Worm (Caenorhabditis elegans) whole organism, dauer: ENCODE measurements around the gene folr-1.

Source experiments
- unc-62 ChIP-seq: sonication (generic microtip); optimal IDR thresholded peaks from 2 replicates; lab custom pipeline; 2017; ENCODE audit warnings: missing biosample characterization, missing genetic modification reagents, missing genetic modification characterization

The folr-1 gene

DNA sequence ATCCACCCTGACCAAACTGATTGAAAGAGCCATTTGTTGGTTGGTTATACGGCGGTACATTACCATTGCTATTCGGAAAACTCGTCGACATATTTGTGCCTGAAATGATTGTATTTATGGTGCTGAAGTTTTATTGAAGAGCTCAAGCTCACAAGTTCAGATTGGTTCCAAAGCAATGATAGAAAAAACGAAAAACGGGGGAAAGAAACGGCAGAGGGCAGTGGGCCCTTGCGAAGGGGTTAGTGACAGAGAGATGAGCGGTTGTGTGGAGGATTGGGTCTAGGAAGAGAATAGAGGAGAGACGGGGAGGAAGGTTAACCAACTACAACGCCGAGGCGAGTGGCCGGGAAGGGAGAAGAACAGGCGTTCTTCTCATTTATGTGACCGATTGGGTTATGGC is 12.3 kb downstream of the folr-1 start, which contains the start of gene nra-3:
nra-3 (minus strand) TSS at position 101 of the 400 bp plus-strand sequence.
- no peak for TF ChIP-seq unc-62 (GFP tag; lab: Kevin White, UChicago)

DNA sequence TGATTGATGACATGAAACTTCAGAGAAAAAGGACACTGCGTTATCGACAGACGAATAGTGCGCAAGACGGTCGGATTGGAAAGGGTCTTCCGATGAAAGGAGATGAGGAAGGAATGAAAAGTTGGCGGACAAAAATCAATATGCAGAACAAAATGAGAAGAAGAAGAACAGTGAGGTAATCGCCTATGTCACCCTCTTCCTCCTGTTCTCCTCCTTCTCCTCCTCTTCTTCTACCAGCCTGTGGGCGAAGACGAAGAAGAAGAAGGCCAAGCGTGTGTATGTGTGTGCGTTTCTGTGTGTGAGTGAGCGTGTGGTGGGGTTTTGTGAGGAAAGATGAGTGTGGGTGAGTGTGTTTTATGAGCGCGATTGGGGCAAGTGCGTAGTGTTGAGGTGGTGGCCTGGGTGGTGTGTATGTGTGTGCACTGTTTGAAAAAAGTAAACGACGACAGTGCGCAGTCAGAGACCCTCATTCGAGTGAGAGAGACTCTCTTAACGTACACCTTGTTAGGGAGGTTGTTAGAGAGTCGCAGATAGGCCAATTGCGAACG is 13.2 kb downstream of the folr-1 start, which contains the start of gene tsp-21:
tsp-21 (plus strand) TSS at position 146 of the 548 bp plus-strand sequence.
- TF ChIP-seq unc-62 (GFP tag; lab: Kevin White, UChicago), result no peak

DNA sequence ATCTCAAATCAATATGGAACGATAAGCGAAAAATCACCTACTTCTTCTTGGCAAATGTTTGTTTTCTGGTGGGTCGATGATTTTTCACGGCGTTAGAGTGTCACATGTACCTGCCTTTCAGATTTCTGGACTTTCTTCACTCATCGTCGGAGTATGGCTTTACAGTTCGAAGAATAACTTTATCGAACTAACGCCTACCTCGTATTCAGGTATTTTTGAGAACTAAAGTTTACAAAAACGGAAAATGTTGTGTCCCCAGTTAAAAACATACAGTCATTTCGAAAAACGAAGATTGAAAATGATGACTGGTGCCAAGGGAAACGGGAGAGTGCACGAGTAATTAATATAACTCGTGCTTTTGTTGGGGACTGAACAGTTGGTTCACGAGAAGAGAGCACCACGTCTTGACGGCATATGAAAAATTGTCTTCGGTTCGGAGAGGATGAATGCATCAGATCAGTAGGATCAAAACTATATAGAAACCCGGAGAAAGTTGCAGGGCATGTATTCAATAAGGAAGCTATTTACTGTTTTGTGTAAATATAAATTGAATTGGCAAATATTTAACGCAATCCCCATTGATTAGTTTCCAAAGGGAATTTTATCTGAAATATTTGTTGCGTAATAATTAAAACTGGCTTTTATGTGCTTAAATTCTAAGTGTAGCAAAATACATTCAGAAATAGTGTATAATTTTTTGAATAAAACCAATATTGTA is 14.4 kb downstream of the folr-1 start:
- TF ChIP-seq unc-62 (GFP tag; lab: Kevin White, UChicago), result no peak

DNA sequence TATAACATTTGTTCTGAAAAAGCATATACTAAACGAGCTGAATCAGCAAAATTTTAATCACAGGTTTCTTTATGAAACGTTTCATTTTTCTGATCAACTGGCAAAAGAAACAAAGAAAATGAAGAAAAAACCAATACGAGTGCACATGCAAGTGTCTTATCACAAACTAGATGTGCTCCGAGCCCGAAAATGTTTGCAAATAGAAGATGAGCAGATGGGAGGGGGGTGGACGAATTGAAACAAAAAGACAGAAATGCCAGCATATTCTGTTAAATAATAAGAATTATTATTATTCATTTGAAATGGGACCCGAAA is 14.9 kb downstream of the folr-1 start:
- no peak for TF ChIP-seq unc-62 (GFP tag; lab: Kevin White, UChicago)

DNA sequence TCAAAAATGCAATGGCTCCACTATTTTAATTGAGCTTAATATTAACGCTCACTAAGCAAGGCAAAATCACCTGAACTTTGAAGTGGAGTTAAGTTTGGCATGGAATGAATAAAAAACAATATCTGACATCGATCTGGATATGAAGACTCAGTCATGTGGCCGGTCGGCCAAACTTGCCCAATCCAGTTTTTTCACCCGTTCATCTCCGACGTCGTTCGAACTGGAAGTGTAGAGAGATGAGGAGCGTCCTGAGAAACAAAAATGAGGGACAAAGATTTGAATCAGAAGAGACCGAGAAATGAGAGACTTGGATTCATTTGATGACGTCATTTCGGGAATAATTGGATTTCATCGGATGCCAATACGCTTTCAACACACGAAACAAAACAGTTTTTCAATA is 19.0 kb downstream of the folr-1 start:
- no peak for TF ChIP-seq unc-62 (GFP tag; lab: Kevin White, UChicago)

DNA sequence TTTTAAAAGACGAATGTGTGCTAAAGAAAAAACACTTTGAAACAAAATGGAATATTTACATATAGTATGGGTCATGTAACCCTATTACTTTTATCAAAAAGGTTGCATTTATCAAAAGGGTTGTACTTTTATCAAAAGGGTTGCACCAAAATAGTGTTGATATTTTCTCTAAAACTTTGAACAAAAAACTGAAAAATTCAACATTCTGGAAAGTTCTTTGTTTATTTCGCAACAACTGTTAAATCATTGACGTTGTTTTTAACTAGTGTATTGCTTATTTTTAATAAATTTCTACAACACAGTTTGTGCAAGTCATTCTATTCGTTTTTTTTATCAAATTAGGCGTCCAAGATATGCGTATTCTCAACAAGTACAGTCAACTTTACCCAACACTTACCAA is 19.4 kb downstream of the folr-1 start, which contains the start of the genes C17G1.5 and C17G1.14:
C17G1.5 (plus strand) TSS at position 266 of the 400 bp plus-strand sequence.
C17G1.14 (plus strand) TSS at position 277 of the 400 bp plus-strand sequence.
- TF ChIP-seq unc-62 (GFP tag; lab: Kevin White, UChicago), result no peak

DNA sequence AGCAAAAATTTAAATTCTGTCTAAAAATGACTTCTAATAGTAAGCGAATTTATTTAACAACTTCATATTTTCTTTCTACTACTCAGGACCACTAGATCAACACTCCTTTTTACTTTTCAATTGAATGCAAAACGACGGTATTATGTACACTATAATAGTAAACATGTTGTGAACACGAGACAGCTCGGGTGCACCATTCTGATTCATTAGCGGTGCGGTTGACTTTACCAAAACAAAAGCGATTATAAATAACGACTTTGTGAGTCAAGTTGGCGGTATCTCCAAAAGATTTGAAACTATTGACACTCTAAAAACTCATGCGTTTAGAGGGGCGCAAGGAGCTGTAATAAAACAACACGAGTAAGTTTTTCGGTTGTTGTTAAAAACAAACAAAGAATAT is 21.4 kb downstream of the folr-1 start:
- TF ChIP-seq unc-62 (GFP tag; lab: Kevin White, UChicago), result no peak

DNA sequence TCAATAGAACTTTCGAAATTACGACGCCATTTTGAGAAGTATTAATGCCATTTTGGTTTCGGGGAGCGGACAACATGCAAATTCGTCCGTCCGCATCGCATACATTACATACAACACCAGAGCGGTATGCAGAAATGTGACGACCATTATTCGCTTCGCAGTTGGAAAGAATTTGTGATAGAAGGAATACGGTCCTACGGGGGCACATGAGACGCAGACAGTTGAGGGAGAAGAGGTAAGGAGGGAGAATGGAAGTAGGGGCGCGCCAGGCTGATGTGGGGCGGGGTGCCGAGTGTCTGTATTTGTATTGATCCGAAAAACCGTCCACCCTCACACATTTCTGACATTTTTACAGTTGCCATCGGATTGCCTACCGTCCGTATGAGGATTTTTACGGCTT is 22.3 kb downstream of the folr-1 start:
- TF ChIP-seq unc-62 (GFP tag; lab: Kevin White, UChicago), result no peak

DNA sequence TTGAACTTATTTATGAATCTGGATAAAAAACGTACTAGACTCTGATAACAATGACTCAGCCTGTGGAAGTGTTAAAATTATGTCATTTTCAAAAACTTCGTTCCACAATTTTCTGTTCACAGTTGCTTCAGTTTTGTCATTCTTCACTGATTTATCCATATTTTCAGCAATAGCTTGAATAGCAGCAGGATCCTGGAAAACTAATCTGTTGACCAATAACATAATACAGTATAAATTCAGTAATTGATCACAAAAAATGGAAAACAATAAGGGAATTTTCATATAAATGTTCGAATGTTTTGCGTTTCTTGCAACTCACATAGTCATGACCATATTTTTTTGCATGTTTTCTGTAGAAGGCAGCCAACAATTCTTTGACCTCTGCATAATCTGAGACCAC is 29.4 kb downstream of the folr-1 start:
- no peak for TF ChIP-seq unc-62 (GFP tag; lab: Kevin White, UChicago)

DNA sequence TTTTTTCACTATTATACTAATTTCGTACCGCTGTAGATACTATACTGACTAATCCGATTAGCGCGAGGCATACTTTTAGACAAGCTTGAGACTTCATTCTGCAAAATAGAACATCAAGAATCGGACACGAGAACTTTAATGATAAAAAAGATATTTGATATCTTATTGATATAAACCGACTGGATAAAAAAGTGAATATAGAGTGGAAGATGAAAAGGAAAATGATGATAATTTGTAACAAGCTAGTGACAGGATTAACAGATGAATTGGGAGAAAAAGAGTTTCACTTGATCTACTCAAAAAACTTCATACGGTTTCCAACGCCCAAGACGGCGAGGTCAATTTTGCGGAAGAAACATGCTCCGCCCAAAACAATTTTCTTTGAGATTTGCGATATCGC is 29.9 kb downstream of the folr-1 start, which contains the start of gene nas-37:
nas-37 (minus strand) TSS at position 101 of the 400 bp plus-strand sequence.
- TF ChIP-seq unc-62 (GFP tag; lab: Kevin White, UChicago), result no peak

DNA sequence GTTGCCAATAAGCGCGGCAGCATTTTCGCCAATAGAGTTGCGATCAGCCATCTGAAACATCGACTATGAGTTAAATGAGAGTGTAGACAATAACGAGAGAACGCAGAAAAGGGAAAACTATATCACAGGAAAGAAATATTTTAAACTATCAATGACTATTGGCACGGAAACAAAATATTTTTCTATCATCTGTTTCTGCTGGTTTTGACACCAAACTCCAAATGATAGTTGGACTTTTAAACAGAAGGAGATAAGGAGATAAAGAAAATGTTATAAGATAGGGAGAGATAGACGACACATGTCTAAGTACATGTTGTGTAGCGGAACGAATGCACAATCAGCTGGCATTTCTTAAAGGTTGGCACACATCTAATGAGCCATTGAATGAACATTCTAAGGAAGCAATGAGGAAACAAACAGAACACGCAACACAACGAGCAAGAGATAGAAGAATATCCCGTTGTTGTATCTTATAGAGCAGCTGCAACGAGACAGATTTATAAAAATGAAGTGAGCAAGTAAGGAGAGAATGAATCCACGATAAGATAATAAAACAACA is 35.5 kb downstream of the folr-1 start, which contains the start of gene cysl-1:
cysl-1 (minus strand) TSS at position 51 of the 559 bp plus-strand sequence.
- no peak for TF ChIP-seq unc-62 (GFP tag; lab: Kevin White, UChicago)

DNA sequence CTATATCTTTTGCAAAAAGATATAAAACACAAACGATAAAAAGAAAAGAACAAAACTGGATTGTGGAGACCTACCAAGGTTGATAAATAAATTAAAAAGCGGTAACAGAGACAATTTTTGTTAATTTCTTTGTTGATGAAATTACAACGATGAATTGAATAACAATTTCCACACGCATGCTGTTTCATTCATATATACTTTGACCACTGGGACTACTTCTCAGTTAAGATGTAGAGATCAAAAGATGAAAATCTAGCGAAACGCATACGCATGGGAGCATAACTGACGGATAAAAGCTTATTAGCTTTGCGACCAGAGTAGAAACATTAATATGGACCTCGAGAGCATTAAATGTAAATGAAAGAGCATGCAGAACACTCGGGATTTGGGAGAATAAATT is 37.0 kb downstream of the folr-1 start:
- TF ChIP-seq unc-62 (GFP tag; lab: Kevin White, UChicago), result no peak

DNA sequence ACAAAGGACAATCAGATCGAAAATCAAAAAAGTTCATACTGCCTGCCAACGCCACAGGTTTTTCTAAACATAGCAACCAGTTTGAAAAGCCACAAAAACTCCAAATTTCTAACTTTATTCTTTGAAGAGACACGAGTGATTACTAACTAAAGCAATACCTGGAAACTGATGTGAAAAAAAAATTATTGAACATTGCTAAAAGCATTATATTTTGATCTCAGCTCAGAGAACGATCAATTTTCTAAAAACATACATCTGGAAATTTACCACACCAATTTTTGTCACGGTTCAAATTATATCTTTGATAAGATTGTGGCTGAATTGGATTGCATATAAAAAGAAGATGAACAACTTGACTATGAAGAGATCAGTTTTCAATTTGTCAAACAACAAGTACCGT is 38.4 kb downstream of the folr-1 start:
- TF ChIP-seq unc-62 (GFP tag; lab: Kevin White, UChicago), result no peak

DNA sequence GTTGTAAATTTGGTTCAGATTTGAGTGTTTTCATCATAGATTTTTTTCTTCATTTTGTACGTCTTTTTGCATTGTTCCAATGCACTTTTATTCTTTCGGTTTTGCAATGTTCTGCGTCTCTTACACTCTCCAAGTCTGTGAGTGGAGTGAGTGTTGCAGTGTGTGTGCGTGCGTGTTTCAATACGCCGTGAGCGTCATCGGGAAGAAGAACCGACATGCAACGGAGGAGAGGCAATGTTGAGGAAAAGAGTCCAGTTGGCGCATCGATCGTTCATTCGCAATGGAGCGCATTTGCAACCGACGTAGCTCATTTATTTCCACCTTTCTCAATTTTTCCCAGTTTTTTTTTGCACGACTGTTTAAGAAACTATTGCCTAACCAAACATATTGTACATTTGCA is 39.5 kb downstream of the folr-1 start, which contains the start of gene ZC506.1:
ZC506.1 (plus strand) TSS at position 400 of the 400 bp plus-strand sequence.
- no peak for TF ChIP-seq unc-62 (GFP tag; lab: Kevin White, UChicago)

DNA sequence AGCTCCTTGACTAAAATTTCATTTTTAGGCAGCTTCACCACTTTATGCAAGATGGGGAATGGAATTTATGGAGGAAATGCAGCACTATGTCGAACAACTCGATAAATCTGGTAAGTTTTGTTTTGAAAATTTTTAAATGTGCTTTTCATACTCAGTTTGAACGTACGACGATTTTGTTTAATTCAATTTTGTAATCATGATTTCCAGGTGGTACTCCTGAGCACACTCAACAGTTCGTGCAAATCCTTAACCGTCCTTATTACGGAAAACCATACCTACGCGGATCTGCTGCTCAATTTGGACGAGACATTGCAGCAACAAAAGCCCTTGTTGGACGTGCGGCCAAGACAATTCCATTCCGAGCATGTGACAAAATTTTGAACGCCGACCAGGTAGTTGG is 43.4 kb downstream of the folr-1 start:
- TF ChIP-seq unc-62 (GFP tag; lab: Kevin White, UChicago), result no peak

DNA sequence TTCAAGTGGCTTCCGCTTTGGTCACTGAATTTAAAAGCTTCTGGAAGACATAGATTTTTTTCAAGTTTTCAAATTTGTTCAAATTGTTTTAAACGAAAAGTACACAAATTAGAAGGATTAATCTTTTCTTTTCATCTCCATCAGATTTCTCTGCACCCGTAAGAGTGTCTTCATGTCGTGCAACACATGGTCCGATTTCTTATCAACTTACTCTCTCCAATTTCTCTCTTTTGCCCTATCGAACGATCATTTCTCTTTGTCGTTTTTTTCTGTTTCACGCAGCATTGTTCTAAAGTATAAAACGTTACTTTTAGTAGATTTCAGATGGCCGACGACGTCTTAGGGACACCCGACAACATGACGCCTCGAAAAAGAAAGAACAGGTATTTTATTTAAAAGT is 46.2 kb downstream of the folr-1 start, which contains the start of gene pssy-1:
pssy-1 (plus strand) TSS at position 318 of the 400 bp plus-strand sequence.
- no peak for TF ChIP-seq unc-62 (GFP tag; lab: Kevin White, UChicago)
